Worm (Caenorhabditis elegans) whole organism, young adult: ENCODE measurements around the gene Y32H12A.7.

Source experiments
- B0019.2 ChIP-seq: fragments of 200-800 bp; sonication (Bioruptor generic); conservative IDR thresholded peaks from 2 replicates; pipeline ENCODE4 v1.3.6; 2022; ENCODE audit warnings: missing genetic modification reagents, missing genetic modification characterization, missing compliant biosample characterization
- B0035.1 ChIP-seq: sonication (generic microtip); optimal IDR thresholded peaks from 2 replicates; lab custom pipeline; 2016; ENCODE audit warnings: missing genetic modification characterization, mild to moderate bottlenecking, missing compliant biosample characterization, missing genotype, missing genetic modification reagents
- B0261.1 ChIP-seq: sonication (generic microtip); optimal IDR thresholded peaks from 2 replicates; lab custom pipeline; 2016; ENCODE audit warnings: mild to moderate bottlenecking, missing genetic modification characterization, moderate library complexity, missing compliant biosample characterization
- B0336.3 ChIP-seq: fragments of 200-800 bp; sonication (Bioruptor generic); IDR thresholded peaks from 2 replicates; pipeline ENCODE4 v1.3.6; 2022; ENCODE audit warnings: missing genetic modification characterization, missing compliant biosample characterization
- C06A6.2 ChIP-seq: fragments of 200-800 bp; sonication (Bioruptor generic); conservative IDR thresholded peaks from 2 replicates; pipeline ENCODE4 v1.3.6; 2022; ENCODE audit warnings: missing genetic modification characterization, missing compliant biosample characterization
- F10E7.11 ChIP-seq: sonication (generic microtip); optimal IDR thresholded peaks from 2 replicates; lab custom pipeline; 2017; ENCODE audit warnings: mild to moderate bottlenecking, missing genetic modification characterization, moderate library complexity, missing compliant biosample characterization
- F33H1.4 ChIP-seq: fragments of 200-800 bp; sonication (Bioruptor generic); IDR thresholded peaks from 2 replicates; pipeline ENCODE4 v1.3.6; 2022; ENCODE audit warnings: missing genetic modification reagents, missing genetic modification characterization, missing compliant biosample characterization
- F37B4.10 ChIP-seq: fragments of 200-800 bp; sonication (Bioruptor generic); IDR thresholded peaks from 2 replicates; pipeline ENCODE4 v1.3.6; 2022; ENCODE audit warnings: missing genetic modification characterization, missing compliant biosample characterization
- K11D2.4 ChIP-seq: fragments of 200-800 bp; sonication (Bioruptor generic); IDR thresholded peaks from 2 replicates; pipeline ENCODE4 v1.3.6; 2022; ENCODE audit warnings: missing genetic modification reagents, missing genetic modification characterization, missing compliant biosample characterization
- Y53G8AR.9 ChIP-seq: fragments of 200-800 bp; sonication (Bioruptor generic); conservative IDR thresholded peaks from 2 replicates; pipeline ENCODE4 v1.3.6; 2022; ENCODE audit warnings: missing genetic modification reagents, missing genetic modification characterization, missing compliant biosample characterization
- Y67H2A.10 ChIP-seq: fragments of 200-800 bp; sonication (Bioruptor generic); conservative IDR thresholded peaks from 2 replicates; pipeline ENCODE4 v1.3.6; 2022; ENCODE audit warnings: missing genetic modification reagents, missing genetic modification characterization, missing compliant biosample characterization
- ama-1 ChIP-seq, 3 experiments: fragments of 150-350 bp in 1 of 3; sonication (generic microtip) in 2 of 3; optimal IDR thresholded peaks; 2 replicates each; lab custom pipeline; 2014 to 2018; ENCODE audit warnings: missing biosample characterization in 2 of 3, missing genetic modification characterization in 2 of 3, missing genetic modification reagents in 2 of 3
- atf-7 ChIP-seq: sonication (generic microtip); optimal IDR thresholded peaks from 2 replicates; lab custom pipeline; 2017; ENCODE audit warnings: mild to moderate bottlenecking, missing genetic modification characterization, missing compliant biosample characterization
- attf-5 ChIP-seq: fragments of 200-800 bp; sonication (Bioruptor generic); optimal IDR thresholded peaks from 2 replicates; lab custom pipeline; 2018; ENCODE audit warnings: mild to moderate bottlenecking, missing genetic modification characterization, missing compliant biosample characterization
- bed-1 ChIP-seq: fragments of 200-800 bp; sonication (Bioruptor generic); IDR thresholded peaks from 2 replicates; pipeline ENCODE4 v1.3.6; 2022; ENCODE audit warnings: missing genetic modification reagents, missing genetic modification characterization, missing compliant biosample characterization
- cebp-1 ChIP-seq, 2 experiments: fragments of 200-800 bp in 1 of 2; sonication (Bioruptor generic) in 1 of 2; sonication (generic microtip) in 1 of 2; IDR thresholded peaks in 1 of 2; optimal IDR thresholded peaks in 1 of 2; 2 replicates each; pipeline versions ENCODE4 v1.3.6 to Lab custom; 2017 to 2022; ENCODE audit warnings: missing compliant biosample characterization in 2 of 2, missing genetic modification characterization in 2 of 2, mild to moderate bottlenecking in 1 of 2, missing genetic modification reagents in 1 of 2, moderate library complexity in 1 of 2
- ceh-27 ChIP-seq: fragments of 200-800 bp; sonication (Bioruptor generic); optimal IDR thresholded peaks from 2 replicates; lab custom pipeline; 2018; ENCODE audit warnings: mild to moderate bottlenecking, missing genetic modification characterization, moderate library complexity, missing compliant biosample characterization
- chd-7 ChIP-seq: sonication (generic microtip); optimal IDR thresholded peaks from 2 replicates; lab custom pipeline; 2016; ENCODE audit warnings: mild to moderate bottlenecking, missing genetic modification characterization, moderate library complexity, missing compliant biosample characterization
- egl-18 ChIP-seq: fragments of 200-800 bp; sonication (Bioruptor generic); IDR thresholded peaks from 2 replicates; pipeline ENCODE4 v1.3.6; 2022; ENCODE audit warnings: missing genetic modification reagents, missing genetic modification characterization, missing compliant biosample characterization
- egrh-3 ChIP-seq: fragments of 200-800 bp; sonication (Bioruptor generic); IDR thresholded peaks from 2 replicates; pipeline ENCODE4 v1.3.6; 2022; ENCODE audit warnings: missing genetic modification reagents, missing genetic modification characterization, missing compliant biosample characterization
- ekl-4 ChIP-seq: fragments of 200-800 bp; sonication (Bioruptor generic); IDR thresholded peaks from 2 replicates; pipeline ENCODE4 v1.3.6; 2022; ENCODE audit warnings: missing genetic modification reagents, missing genetic modification characterization, missing compliant biosample characterization
- hlh-26 ChIP-seq: fragments of 200-800 bp; sonication (Bioruptor generic); conservative IDR thresholded peaks from 2 replicates; pipeline ENCODE4 v1.3.6; 2022; ENCODE audit warnings: missing genetic modification reagents, missing genetic modification characterization, missing compliant biosample characterization
- hrde-1 ChIP-seq: sonication (generic microtip); optimal IDR thresholded peaks from 2 replicates; lab custom pipeline; 2016; ENCODE audit warnings: missing genetic modification characterization, mild to moderate bottlenecking, missing compliant biosample characterization, moderate library complexity, missing genotype, missing genetic modification reagents, borderline replicate concordance
- lag-1 ChIP-seq: fragments of 200-800 bp; sonication (Bioruptor generic); IDR thresholded peaks from 2 replicates; pipeline ENCODE4 v1.3.6; 2022; ENCODE audit warnings: missing genetic modification reagents, missing genetic modification characterization, missing compliant biosample characterization
- let-607 ChIP-seq, 2 experiments: fragments of 200-800 bp in 1 of 2; sonication (Bioruptor generic) in 1 of 2; sonication (generic microtip) in 1 of 2; optimal IDR thresholded peaks; 2 replicates each; lab custom pipeline; 2016 to 2018; ENCODE audit warnings: mild to moderate bottlenecking in 2 of 2, missing compliant biosample characterization in 2 of 2, missing genetic modification characterization in 2 of 2, moderate library complexity in 2 of 2, missing genotype in 1 of 2
- mcd-1 ChIP-seq: fragments of 200-800 bp; sonication (Bioruptor generic); IDR thresholded peaks from 2 replicates; pipeline ENCODE4 v1.3.6; 2022; ENCODE audit warnings: missing genetic modification reagents, missing genetic modification characterization, missing compliant biosample characterization
- mes-4 ChIP-seq: sonication (generic microtip); optimal IDR thresholded peaks from 2 replicates; lab custom pipeline; 2016; ENCODE audit warnings: missing genotype, missing genetic modification characterization, missing compliant biosample characterization
- nhr-80 ChIP-seq: sonication (generic microtip); optimal IDR thresholded peaks from 2 replicates; lab custom pipeline; 2016; ENCODE audit warnings: missing genetic modification characterization, missing compliant biosample characterization
- nhr-90 ChIP-seq: sonication (generic microtip); optimal IDR thresholded peaks from 2 replicates; lab custom pipeline; 2016; ENCODE audit warnings: missing genotype, mild to moderate bottlenecking, missing genetic modification characterization, missing compliant biosample characterization
- rcor-1 ChIP-seq: fragments of 200-800 bp; sonication (Bioruptor generic); IDR thresholded peaks from 2 replicates; pipeline ENCODE4 v1.3.6; 2022; ENCODE audit warnings: missing genetic modification reagents, missing genetic modification characterization, missing compliant biosample characterization
- rec-8 ChIP-seq, 2 experiments: sonication (generic microtip); optimal IDR thresholded peaks; 2 replicates each; lab custom pipeline; 2016; ENCODE audit warnings: mild to moderate bottlenecking in 2 of 2, missing genetic modification characterization in 2 of 2, missing genetic modification reagents in 2 of 2, missing genotype in 2 of 2, missing biosample characterization in 1 of 2, missing compliant biosample characterization in 1 of 2, moderate library complexity in 1 of 2
- rpc-1 ChIP-seq, 2 experiments: fragments of 150-350 bp in 1 of 2; sonication (generic microtip) in 1 of 2; optimal IDR thresholded peaks; 2 replicates each; lab custom pipeline; 2014 to 2018; ENCODE audit warnings: missing biosample characterization in 1 of 2, missing genetic modification characterization in 1 of 2, missing genetic modification reagents in 1 of 2, missing genotype in 1 of 2
- snpc-3.4 ChIP-seq: sonication (generic microtip); optimal IDR thresholded peaks from 2 replicates; lab custom pipeline; 2017; ENCODE audit warnings: missing genetic modification characterization, mild to moderate bottlenecking, missing compliant biosample characterization, antibody characterized with exemption, moderate library complexity, missing genotype, missing genetic modification reagents
- snpc-4 ChIP-seq, 5 experiments: fragments of 150-350 bp in 1 of 5; sonication (generic microtip) in 4 of 5; optimal IDR thresholded peaks; 2 replicates each; lab custom pipeline; 2014 to 2018; ENCODE audit warnings: missing genetic modification characterization in 5 of 5, missing biosample characterization in 3 of 5, antibody characterized with exemption in 2 of 5, mild to moderate bottlenecking in 2 of 5, missing compliant biosample characterization in 2 of 5, missing genotype in 2 of 5, moderate library complexity in 2 of 5, missing genetic modification reagents in 1 of 5
- tlf-1 ChIP-seq: fragments of 200-800 bp; sonication (Bioruptor generic); optimal IDR thresholded peaks from 2 replicates; lab custom pipeline; 2018; ENCODE audit warnings: mild to moderate bottlenecking, missing genetic modification characterization, missing compliant biosample characterization
- unc-62 ChIP-seq: fragments of 150-350 bp; optimal IDR thresholded peaks from 2 replicates; lab custom pipeline; 2014; ENCODE audit warnings: missing biosample characterization, missing genetic modification reagents, missing genetic modification characterization
- zfh-2 ChIP-seq: fragments of 200-800 bp; sonication (Bioruptor generic); conservative IDR thresholded peaks from 2 replicates; pipeline ENCODE4 v1.3.6; 2022; ENCODE audit warnings: missing genetic modification reagents, missing genetic modification characterization, missing compliant biosample characterization
- zim-3 ChIP-seq: sonication (generic microtip); optimal IDR thresholded peaks from 2 replicates; lab custom pipeline; 2017; ENCODE audit warnings: mild to moderate bottlenecking, missing genetic modification characterization, moderate library complexity, missing compliant biosample characterization

Y32H12A.7 gene

DNA sequence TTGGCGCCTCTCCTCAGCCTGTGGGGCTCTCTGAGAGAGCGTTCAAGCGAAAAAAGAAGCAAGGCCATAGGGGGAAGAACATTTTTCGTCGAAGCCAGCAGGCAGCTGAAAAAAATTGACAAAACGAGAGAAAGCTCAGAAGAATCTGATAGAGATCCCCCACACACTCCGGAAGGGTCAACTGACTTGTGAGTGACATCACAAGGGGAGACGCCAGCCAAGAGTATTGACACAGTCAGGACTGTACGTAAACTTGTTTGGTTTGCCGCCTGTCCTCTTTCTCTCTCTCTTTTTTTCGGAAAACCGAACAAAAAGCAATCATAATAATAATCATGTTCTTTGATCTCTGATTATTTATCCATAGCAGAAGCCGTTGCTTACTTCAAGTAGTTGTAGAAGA lies 12.3 kb downstream of the Y32H12A.7 start:
- TF ChIP-seq atf-7, result no peak
- no peak for TF ChIP-seq egl-18 (GFP tag; lab: Robert Waterston, UW)
- TF ChIP-seq hrde-1 (tag; lab: Kevin White, UChicago), result no peak
- TF ChIP-seq C06A6.2 (GFP tag; lab: Robert Waterston, UW), result no peak
- no peak for TF ChIP-seq hlh-26
- TF ChIP-seq ama-1 (optimal IDR thresholded peaks at IDR 0.05; lab: Kevin White, UChicago), result no peak
- no peak for TF ChIP-seq ama-1 (GFP tag; optimal IDR thresholded peaks at IDR 0.05; lab: Kevin White, UChicago)
- 0 out of 2 replicates have a peak, but pooled peaks have one; percentile 11 for TF ChIP-seq K11D2.4 (GFP tag; lab: Robert Waterston, UW)
- TF ChIP-seq zim-3, result no peak
- no peak for TF ChIP-seq F37B4.10 (GFP tag; lab: Robert Waterston, UW)
- TF ChIP-seq ceh-27 (GFP tag; lab: Kevin White, UChicago), result peak; percentile 9
- no peak for TF ChIP-seq chd-7 (tag; lab: Kevin White, UChicago)
- TF ChIP-seq B0261.1 (tag; lab: Kevin White, UChicago), result no peak
- no peak for TF ChIP-seq F10E7.11 (tag; lab: Kevin White, UChicago)
- no peak for TF ChIP-seq cebp-1 (GFP tag; IDR thresholded peaks at IDR 0.05; lab: Robert Waterston, UW)
- TF ChIP-seq cebp-1 (tag; optimal IDR thresholded peaks at IDR 0.05; lab: Kevin White, UChicago), result peak; percentile 7
- no peak for TF ChIP-seq rcor-1 (GFP tag; lab: Robert Waterston, UW)
- 0 out of 2 replicates have a peak, but pooled peaks have one; percentile 17 for TF ChIP-seq mcd-1 (GFP tag; lab: Robert Waterston, UW)
- TF ChIP-seq let-607 (tag; optimal IDR thresholded peaks at IDR 0.05; lab: Kevin White, UChicago), result no peak
- TF ChIP-seq rec-8 (tag; optimal IDR thresholded peaks at IDR 0.05; lab: Kevin White, UChicago), result no peak
- no peak for TF ChIP-seq F33H1.4 (GFP tag; lab: Robert Waterston, UW)
- no peak for TF ChIP-seq lag-1 (GFP tag; lab: Robert Waterston, UW)
- 0 out of 2 replicates have a peak, but pooled peaks have one; percentile 24 for TF ChIP-seq B0336.3 (GFP tag; lab: Robert Waterston, UW)
- TF ChIP-seq mes-4 (tag; lab: Kevin White, UChicago), result no peak
- TF ChIP-seq attf-5, result peak; percentile 18
- TF ChIP-seq B0019.2 (GFP tag; lab: Robert Waterston, UW), result no peak
- no peak for TF ChIP-seq snpc-4 (GFP tag; optimal IDR thresholded peaks at IDR 0.05; lab: Kevin White, UChicago)
- TF ChIP-seq snpc-4 (tag; optimal IDR thresholded peaks at IDR 0.05; lab: Kevin White, UChicago), result no peak
- TF ChIP-seq nhr-80 (tag; lab: Kevin White, UChicago), result peak; percentile 19
- no peak for TF ChIP-seq Y53G8AR.9 (GFP tag; lab: Robert Waterston, UW)
- TF ChIP-seq Y67H2A.10 (GFP tag; lab: Robert Waterston, UW), result no peak
- no peak for TF ChIP-seq ekl-4
- no peak for TF ChIP-seq tlf-1

DNA sequence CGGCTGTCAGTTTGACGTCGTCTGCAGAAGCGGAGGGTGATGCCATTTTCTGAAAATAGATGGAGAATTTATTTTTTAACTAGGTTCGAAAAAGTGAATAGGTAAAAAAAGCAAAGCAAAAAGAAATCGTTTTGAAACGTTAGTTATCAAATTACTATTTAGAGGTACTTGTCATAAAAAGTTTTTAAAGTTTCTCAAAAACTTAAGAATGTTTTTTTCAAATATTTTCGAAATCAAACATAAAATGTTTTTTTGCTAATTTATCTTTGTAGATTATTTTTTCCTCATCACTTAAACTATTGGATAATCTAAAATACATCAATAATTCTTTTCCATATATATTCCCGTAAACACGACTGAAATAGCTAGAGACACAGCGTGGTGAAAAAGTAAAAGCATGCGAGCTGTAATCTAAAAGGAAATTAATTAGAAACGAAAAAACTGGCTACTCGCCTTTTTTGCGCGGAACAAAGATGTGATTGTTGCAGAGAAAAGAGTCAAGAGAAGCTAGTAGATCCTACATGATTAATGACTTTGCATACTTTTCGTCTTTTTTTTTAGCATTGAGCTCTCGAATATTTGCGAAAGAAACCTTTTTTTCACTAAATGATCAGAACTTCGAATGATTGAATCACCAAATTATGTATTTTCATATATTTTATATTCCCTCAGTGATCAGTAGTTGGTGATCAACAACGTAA lies 13.8 kb downstream of the Y32H12A.7 start, which contains the start of gene szy-2:
szy-2 (minus strand) TSS at position 51 of the 701 bp plus-strand sequence.
- no peak for TF ChIP-seq unc-62 (GFP tag; lab: Kevin White, UChicago)
- TF ChIP-seq zfh-2 (GFP tag; lab: Robert Waterston, UW), result no peak
- no peak for TF ChIP-seq B0035.1 (tag; lab: Kevin White, UChicago)
- TF ChIP-seq B0261.1 (tag; lab: Kevin White, UChicago), result no peak
- no peak for TF ChIP-seq bed-1 (GFP tag; lab: Robert Waterston, UW)
- no peak for TF ChIP-seq cebp-1 (GFP tag; IDR thresholded peaks at IDR 0.05; lab: Robert Waterston, UW)
- TF ChIP-seq cebp-1 (tag; optimal IDR thresholded peaks at IDR 0.05; lab: Kevin White, UChicago), result no peak
- TF ChIP-seq egrh-3, result no peak
- no peak for TF ChIP-seq nhr-90 (tag; lab: Kevin White, UChicago)
- TF ChIP-seq rpc-1 (optimal IDR thresholded peaks at IDR 0.05; lab: Kevin White, UChicago), result no peak
- TF ChIP-seq rpc-1 (tag; optimal IDR thresholded peaks at IDR 0.05; lab: Kevin White, UChicago), result no peak
- no peak for TF ChIP-seq snpc-3.4 (tag; lab: Kevin White, UChicago)
- TF ChIP-seq, all 124 proteins: peak for 0
